Worm (Caenorhabditis elegans): ENCODE measurements around the gene F49F1.18.
"Not testable (repeated sequence)": the region's sequence is repeated elsewhere in the genome, so short reads cannot be mapped to it uniquely, and the experiment has no call there.

- not testable (repeated sequence) for TF ChIP-seq somi-1 (GFP tag; optimal IDR thresholded peaks at IDR 0.05); rec-8 (tag; optimal IDR thresholded peaks at IDR 0.05); him-1 (tag; optimal IDR thresholded peaks at IDR 0.05); atf-7 (tag; optimal IDR thresholded peaks at IDR 0.05); snpc-1.3 (tag; optimal IDR thresholded peaks at IDR 0.05; ENCODE audit: insufficient read depth); egl-18 (GFP tag; IDR thresholded peaks at IDR 0.05); madf-10 (tag; optimal IDR thresholded peaks at IDR 0.05); bed-2 (GFP tag; IDR thresholded peaks at IDR 0.05)
Measured at ce11 chrIV:4186099-4186498, 45.9 kb upstream of the F49F1.18 start, which contains the start of gene K08D10.11.
